Fruit fly (Drosophila melanogaster) whole organism, adult: Measurements from ENCODE around the gene CG17145.

Source experiments
- CG5204 ChIP-seq: fragments of 200-800 bp; sonication (Bioruptor generic); optimal IDR thresholded peaks from 2 replicates; lab custom pipeline; 2016; ENCODE audit warnings: missing biosample characterization, missing genetic modification characterization
- CG7045 ChIP-seq: fragments of 200-800 bp; sonication (Bioruptor generic); optimal IDR thresholded peaks from 2 replicates; lab custom pipeline; 2017; ENCODE audit warnings: missing biosample characterization, mild to moderate bottlenecking, missing genetic modification characterization
- CG7101 ChIP-seq: fragments of 200-800 bp; sonication (Bioruptor generic); optimal IDR thresholded peaks from 2 replicates; lab custom pipeline; 2018; ENCODE audit warnings: missing biosample characterization, mild to moderate bottlenecking, missing genetic modification characterization, moderate library complexity

- TF ChIP-seq CG7045, result no peak
- TF ChIP-seq CG5204 (GFP tag; lab: Kevin White, UChicago), result no peak
- TF ChIP-seq CG7101 (tag; lab: Kevin White, UChicago), result no peak
Measured at dm6 chr3L:20212022-20212421, 9.6 kb upstream of the CG17145 start, which contains the start of gene CG7017.
